Worm (Caenorhabditis elegans) whole organism, young adult: ENCODE results near the gene C54C6.11.

Experiments used
- C06A6.2 ChIP-seq: fragments of 200-800 bp; sonication (Bioruptor generic); conservative IDR thresholded peaks from 2 replicates; pipeline ENCODE4 v1.3.6; 2022; ENCODE audit warnings: missing genetic modification characterization, missing compliant biosample characterization
- C17E4.6 ChIP-seq: fragments of 200-800 bp; sonication (Bioruptor generic); IDR thresholded peaks from 2 replicates; pipeline ENCODE4 v1.3.6; 2022; ENCODE audit warnings: missing genetic modification reagents, missing genetic modification characterization, missing compliant biosample characterization
- T26A5.8 ChIP-seq: sonication (generic microtip); optimal IDR thresholded peaks from 2 replicates; lab custom pipeline; 2016; ENCODE audit warnings: missing genetic modification characterization, missing compliant biosample characterization
- Y53G8AR.9 ChIP-seq: fragments of 200-800 bp; sonication (Bioruptor generic); conservative IDR thresholded peaks from 2 replicates; pipeline ENCODE4 v1.3.6; 2022; ENCODE audit warnings: missing genetic modification reagents, missing genetic modification characterization, missing compliant biosample characterization
- Y67H2A.10 ChIP-seq: fragments of 200-800 bp; sonication (Bioruptor generic); conservative IDR thresholded peaks from 2 replicates; pipeline ENCODE4 v1.3.6; 2022; ENCODE audit warnings: missing genetic modification reagents, missing genetic modification characterization, missing compliant biosample characterization
- Y95B8A.8 ChIP-seq: fragments of 200-800 bp; sonication (Bioruptor generic); IDR thresholded peaks from 2 replicates; pipeline ENCODE4 v1.3.6; 2022; ENCODE audit warnings: missing genetic modification reagents, missing genetic modification characterization, missing compliant biosample characterization
- ama-1 ChIP-seq, 3 experiments: fragments of 150-350 bp in 1 of 3; sonication (generic microtip) in 2 of 3; optimal IDR thresholded peaks; 2 replicates each; lab custom pipeline; 2014 to 2018; ENCODE audit warnings: missing biosample characterization in 2 of 3, missing genetic modification characterization in 2 of 3, missing genetic modification reagents in 2 of 3
- aptf-2 ChIP-seq: fragments of 200-800 bp; sonication (Bioruptor generic); conservative IDR thresholded peaks from 2 replicates; pipeline ENCODE4 v1.3.6; 2022; ENCODE audit warnings: missing genetic modification reagents, missing genetic modification characterization, missing compliant biosample characterization
- aptf-3 ChIP-seq: fragments of 200-800 bp; sonication (Bioruptor generic); IDR thresholded peaks from 2 replicates; pipeline ENCODE4 v1.3.6; 2022; ENCODE audit warnings: missing genetic modification characterization, missing compliant biosample characterization
- atf-7 ChIP-seq: sonication (generic microtip); optimal IDR thresholded peaks from 2 replicates; lab custom pipeline; 2017; ENCODE audit warnings: mild to moderate bottlenecking, missing genetic modification characterization, missing compliant biosample characterization
- bed-1 ChIP-seq: fragments of 200-800 bp; sonication (Bioruptor generic); IDR thresholded peaks from 2 replicates; pipeline ENCODE4 v1.3.6; 2022; ENCODE audit warnings: missing genetic modification reagents, missing genetic modification characterization, missing compliant biosample characterization
- bed-2 ChIP-seq: fragments of 200-800 bp; sonication (Bioruptor generic); IDR thresholded peaks from 2 replicates; pipeline ENCODE4 v1.3.6; 2022; ENCODE audit warnings: missing genetic modification reagents, missing genetic modification characterization, missing compliant biosample characterization
- ccch-3 ChIP-seq: fragments of 200-800 bp; sonication (Bioruptor generic); optimal IDR thresholded peaks from 2 replicates; lab custom pipeline; 2018; ENCODE audit warnings: mild to moderate bottlenecking, missing genetic modification characterization, missing compliant biosample characterization
- cebp-2 ChIP-seq: fragments of 200-800 bp; sonication (Bioruptor generic); IDR thresholded peaks from 2 replicates; pipeline ENCODE4 v1.3.6; 2022; ENCODE audit warnings: missing genetic modification characterization, missing compliant biosample characterization
- ceh-27 ChIP-seq: fragments of 200-800 bp; sonication (Bioruptor generic); optimal IDR thresholded peaks from 2 replicates; lab custom pipeline; 2018; ENCODE audit warnings: mild to moderate bottlenecking, missing genetic modification characterization, moderate library complexity, missing compliant biosample characterization
- ceh-79 ChIP-seq: sonication (generic microtip); optimal IDR thresholded peaks from 2 replicates; lab custom pipeline; 2017; ENCODE audit warnings: mild to moderate bottlenecking, missing genetic modification characterization, missing compliant biosample characterization
- dox-1 ChIP-seq: fragments of 200-800 bp; sonication (Bioruptor generic); IDR thresholded peaks from 2 replicates; pipeline ENCODE4 v1.3.6; 2022; ENCODE audit warnings: missing genetic modification reagents, missing genetic modification characterization, missing compliant biosample characterization
- egrh-3 ChIP-seq: fragments of 200-800 bp; sonication (Bioruptor generic); IDR thresholded peaks from 2 replicates; pipeline ENCODE4 v1.3.6; 2022; ENCODE audit warnings: missing genetic modification reagents, missing genetic modification characterization, missing compliant biosample characterization
- ekl-4 ChIP-seq: fragments of 200-800 bp; sonication (Bioruptor generic); IDR thresholded peaks from 2 replicates; pipeline ENCODE4 v1.3.6; 2022; ENCODE audit warnings: missing genetic modification reagents, missing genetic modification characterization, missing compliant biosample characterization
- ets-4 ChIP-seq: fragments of 200-800 bp; sonication (Bioruptor generic); optimal IDR thresholded peaks from 2 replicates; lab custom pipeline; 2018; ENCODE audit warnings: mild to moderate bottlenecking, missing genetic modification characterization, missing compliant biosample characterization
- fkh-3 ChIP-seq: sonication (generic microtip); optimal IDR thresholded peaks from 2 replicates; lab custom pipeline; 2016; ENCODE audit warnings: mild to moderate bottlenecking, missing genetic modification characterization, missing compliant biosample characterization
- hmg-1.2 ChIP-seq: fragments of 200-800 bp; sonication (Bioruptor generic); IDR thresholded peaks from 2 replicates; pipeline ENCODE4 v1.3.6; 2022; ENCODE audit warnings: missing genetic modification reagents, missing genetic modification characterization, missing compliant biosample characterization
- lag-1 ChIP-seq: fragments of 200-800 bp; sonication (Bioruptor generic); IDR thresholded peaks from 2 replicates; pipeline ENCODE4 v1.3.6; 2022; ENCODE audit warnings: missing genetic modification reagents, missing genetic modification characterization, missing compliant biosample characterization
- let-607 ChIP-seq, 2 experiments: fragments of 200-800 bp in 1 of 2; sonication (Bioruptor generic) in 1 of 2; sonication (generic microtip) in 1 of 2; optimal IDR thresholded peaks; 2 replicates each; lab custom pipeline; 2016 to 2018; ENCODE audit warnings: mild to moderate bottlenecking in 2 of 2, missing compliant biosample characterization in 2 of 2, missing genetic modification characterization in 2 of 2, moderate library complexity in 2 of 2, missing genotype in 1 of 2
- lin-40 ChIP-seq: sonication (generic microtip); optimal IDR thresholded peaks from 2 replicates; lab custom pipeline; 2016; ENCODE audit warnings: missing genetic modification characterization, mild to moderate bottlenecking, missing compliant biosample characterization, missing genotype, missing genetic modification reagents
- lir-1 ChIP-seq: fragments of 200-800 bp; sonication (Bioruptor generic); conservative IDR thresholded peaks from 2 replicates; pipeline ENCODE4 v1.3.6; 2022; ENCODE audit warnings: missing genetic modification reagents, missing genetic modification characterization, missing compliant biosample characterization
- madf-10 ChIP-seq: sonication (generic microtip); optimal IDR thresholded peaks from 2 replicates; lab custom pipeline; 2016; ENCODE audit warnings: mild to moderate bottlenecking, missing genetic modification characterization, missing compliant biosample characterization
- madf-8 ChIP-seq: fragments of 200-800 bp; sonication (Bioruptor generic); conservative IDR thresholded peaks from 2 replicates; pipeline ENCODE4 v1.3.6; 2022; ENCODE audit warnings: missing genetic modification reagents, missing genetic modification characterization, missing compliant biosample characterization
- mel-28 ChIP-seq: sonication (generic microtip); optimal IDR thresholded peaks from 2 replicates; lab custom pipeline; 2016; ENCODE audit warnings: borderline replicate concordance, mild to moderate bottlenecking, missing genetic modification characterization, missing compliant biosample characterization
- mes-4 ChIP-seq: sonication (generic microtip); optimal IDR thresholded peaks from 2 replicates; lab custom pipeline; 2016; ENCODE audit warnings: missing genotype, missing genetic modification characterization, missing compliant biosample characterization
- mxl-1 ChIP-seq: sonication (generic microtip); optimal IDR thresholded peaks from 2 replicates; lab custom pipeline; 2016; ENCODE audit warnings: missing genetic modification characterization, missing compliant biosample characterization
- nhr-120 ChIP-seq: fragments of 200-800 bp; sonication (Bioruptor generic); IDR thresholded peaks from 2 replicates; pipeline ENCODE4 v1.3.6; 2022; ENCODE audit warnings: missing genetic modification characterization, missing compliant biosample characterization
- nhr-80 ChIP-seq: sonication (generic microtip); optimal IDR thresholded peaks from 2 replicates; lab custom pipeline; 2016; ENCODE audit warnings: missing genetic modification characterization, missing compliant biosample characterization
- nhr-90 ChIP-seq: sonication (generic microtip); optimal IDR thresholded peaks from 2 replicates; lab custom pipeline; 2016; ENCODE audit warnings: missing genotype, mild to moderate bottlenecking, missing genetic modification characterization, missing compliant biosample characterization
- pha-4 ChIP-seq: fragments of 150-350 bp; sonication (generic microtip); optimal IDR thresholded peaks from 2 replicates; lab custom pipeline; 2014; ENCODE audit warnings: missing biosample characterization, missing genetic modification reagents, missing genetic modification characterization
- rcor-1 ChIP-seq: fragments of 200-800 bp; sonication (Bioruptor generic); IDR thresholded peaks from 2 replicates; pipeline ENCODE4 v1.3.6; 2022; ENCODE audit warnings: missing genetic modification reagents, missing genetic modification characterization, missing compliant biosample characterization
- rec-8 ChIP-seq, 2 experiments: sonication (generic microtip); optimal IDR thresholded peaks; 2 replicates each; lab custom pipeline; 2016; ENCODE audit warnings: mild to moderate bottlenecking in 2 of 2, missing genetic modification characterization in 2 of 2, missing genetic modification reagents in 2 of 2, missing genotype in 2 of 2, missing biosample characterization in 1 of 2, missing compliant biosample characterization in 1 of 2, moderate library complexity in 1 of 2
- repo-1 ChIP-seq: sonication (generic microtip); optimal IDR thresholded peaks from 2 replicates; lab custom pipeline; 2017; ENCODE audit warnings: mild to moderate bottlenecking, missing genetic modification characterization, missing compliant biosample characterization
- snpc-1.3 ChIP-seq: sonication (generic microtip); optimal IDR thresholded peaks from 2 replicates; lab custom pipeline; 2017; ENCODE audit warnings: missing genetic modification characterization, mild to moderate bottlenecking, missing compliant biosample characterization, antibody characterized with exemption, moderate library complexity, missing genotype, missing genetic modification reagents; ENCODE audit not compliant: insufficient read depth
- snpc-4 ChIP-seq, 5 experiments: fragments of 150-350 bp in 1 of 5; sonication (generic microtip) in 4 of 5; optimal IDR thresholded peaks; 2 replicates each; lab custom pipeline; 2014 to 2018; ENCODE audit warnings: missing genetic modification characterization in 5 of 5, missing biosample characterization in 3 of 5, antibody characterized with exemption in 2 of 5, mild to moderate bottlenecking in 2 of 5, missing compliant biosample characterization in 2 of 5, missing genotype in 2 of 5, moderate library complexity in 2 of 5, missing genetic modification reagents in 1 of 5
- tlf-1 ChIP-seq: fragments of 200-800 bp; sonication (Bioruptor generic); optimal IDR thresholded peaks from 2 replicates; lab custom pipeline; 2018; ENCODE audit warnings: mild to moderate bottlenecking, missing genetic modification characterization, missing compliant biosample characterization
- zim-3 ChIP-seq: sonication (generic microtip); optimal IDR thresholded peaks from 2 replicates; lab custom pipeline; 2017; ENCODE audit warnings: mild to moderate bottlenecking, missing genetic modification characterization, moderate library complexity, missing compliant biosample characterization
- ztf-18 ChIP-seq: sonication (generic microtip); optimal IDR thresholded peaks from 2 replicates; lab custom pipeline; 2016; ENCODE audit warnings: missing genotype, mild to moderate bottlenecking, missing genetic modification characterization, missing compliant biosample characterization
- ztf-26 ChIP-seq: sonication (generic microtip); optimal IDR thresholded peaks from 2 replicates; lab custom pipeline; 2017; ENCODE audit warnings: missing genetic modification characterization, missing compliant biosample characterization
- ztf-28 ChIP-seq: fragments of 200-800 bp; sonication (Bioruptor generic); IDR thresholded peaks from 2 replicates; pipeline ENCODE4 v1.3.6; 2022; ENCODE audit warnings: missing genetic modification reagents, missing genetic modification characterization, missing compliant biosample characterization

The C54C6.11 gene

ce11 chrIII:3502215-3502838 lies 45.8 kb upstream of the C54C6.11 start, which contains the start of gene M01F1.8 (continued):
- TF ChIP-seq C17E4.6 (GFP tag; lab: Robert Waterston, UW) (no peak), T26A5.8 (tag; lab: Kevin White, UChicago) (peak; percentile 25)

ce11 chrIII:3503286-3503685 lies 44.8 kb upstream of the C54C6.11 start, which contains the start of gene rpl-16:
Gene rpl-16, minus strand, starts transcription at chrIII:3503604.
- TF ChIP-seq Y67H2A.10 (GFP tag; lab: Robert Waterston, UW) (no peak), mel-28 (tag; lab: Kevin White, UChicago) (no peak), snpc-1.3 (tag; lab: Kevin White, UChicago) (no peak), ama-1 (optimal IDR thresholded peaks at IDR 0.05; lab: Kevin White, UChicago) (no peak), ama-1 (GFP tag; optimal IDR thresholded peaks at IDR 0.05; lab: Kevin White, UChicago) (peak in 1 of 2 experiments; percentile 67), C17E4.6 (GFP tag; lab: Robert Waterston, UW) (no peak), ccch-3 (no peak), ztf-28 (no peak), hmg-1.2 (peak; percentile 17; the same call in 1 of the 2 replicates), ekl-4 (GFP tag; lab: Robert Waterston, UW) (peak; percentile 73), bed-2 (GFP tag; lab: Robert Waterston, UW) (no peak), C06A6.2 (no peak), Y95B8A.8 (GFP tag; lab: Robert Waterston, UW) (no peak), aptf-3 (GFP tag; lab: Robert Waterston, UW) (peak; percentile 60; the same call in 1 of the 2 replicates), ets-4 (no peak), nhr-80 (tag; lab: Kevin White, UChicago) (no peak), T26A5.8 (tag; lab: Kevin White, UChicago) (no peak), Y53G8AR.9 (GFP tag; lab: Robert Waterston, UW) (peak; percentile 70), snpc-4 (GFP tag; optimal IDR thresholded peaks at IDR 0.05; lab: Kevin White, UChicago) (no peak), snpc-4 (tag; optimal IDR thresholded peaks at IDR 0.05; lab: Kevin White, UChicago) (no peak), ceh-79 (tag; lab: Kevin White, UChicago) (no peak), zim-3 (no peak), pha-4 (no peak), repo-1 (peak; percentile 36), mes-4 (tag; lab: Kevin White, UChicago) (no peak), nhr-120 (GFP tag; lab: Robert Waterston, UW) (no peak), rec-8 (tag; optimal IDR thresholded peaks at IDR 0.05; lab: Kevin White, UChicago) (no peak), dox-1 (GFP tag; lab: Robert Waterston, UW) (no peak), ceh-27 (GFP tag; lab: Kevin White, UChicago) (no peak), lin-40 (tag; lab: Kevin White, UChicago) (no peak), madf-10 (tag; lab: Kevin White, UChicago) (no peak), nhr-90 (no peak), lir-1 (no peak), mxl-1 (tag; lab: Kevin White, UChicago) (no peak), ztf-18 (tag; lab: Kevin White, UChicago) (no peak), let-607 (tag; optimal IDR thresholded peaks at IDR 0.05; lab: Kevin White, UChicago) (no peak), aptf-2 (no peak), lag-1 (GFP tag; lab: Robert Waterston, UW) (no peak), bed-1 (GFP tag; lab: Robert Waterston, UW) (no peak), cebp-2 (GFP tag; lab: Robert Waterston, UW) (no peak), madf-8 (GFP tag; lab: Robert Waterston, UW) (no peak), rcor-1 (GFP tag; lab: Robert Waterston, UW) (no peak), atf-7 (tag; lab: Kevin White, UChicago) (no peak), ztf-26 (tag; lab: Kevin White, UChicago) (no peak), egrh-3 (GFP tag; lab: Robert Waterston, UW) (no peak), fkh-3 (tag; lab: Kevin White, UChicago) (no peak), tlf-1 (GFP tag; lab: Kevin White, UChicago) (no peak)
